Worm (Caenorhabditis elegans) whole organism, young adult: ENCODE measurements around the gene pha-4.

Experiments used
- B0336.3 ChIP-seq: fragments of 200-800 bp; sonication (Bioruptor generic); IDR thresholded peaks from 2 replicates; pipeline ENCODE4 v1.3.6; 2022; ENCODE audit warnings: missing genetic modification characterization, missing compliant biosample characterization
- F10E7.11 ChIP-seq: sonication (generic microtip); optimal IDR thresholded peaks from 2 replicates; lab custom pipeline; 2017; ENCODE audit warnings: mild to moderate bottlenecking, missing genetic modification characterization, moderate library complexity, missing compliant biosample characterization
- F22D6.2 ChIP-seq: sonication (generic microtip); optimal IDR thresholded peaks from 2 replicates; lab custom pipeline; 2016; ENCODE audit warnings: mild to moderate bottlenecking, missing genetic modification characterization, missing compliant biosample characterization
- F23B12.7 ChIP-seq: sonication (generic microtip); optimal IDR thresholded peaks from 2 replicates; lab custom pipeline; 2017; ENCODE audit warnings: missing genetic modification characterization, mild to moderate bottlenecking, missing compliant biosample characterization, antibody characterized with exemption, moderate library complexity; ENCODE audit not compliant: insufficient read depth
- F33H1.4 ChIP-seq: fragments of 200-800 bp; sonication (Bioruptor generic); IDR thresholded peaks from 2 replicates; pipeline ENCODE4 v1.3.6; 2022; ENCODE audit warnings: missing genetic modification reagents, missing genetic modification characterization, missing compliant biosample characterization
- K11D2.4 ChIP-seq: fragments of 200-800 bp; sonication (Bioruptor generic); IDR thresholded peaks from 2 replicates; pipeline ENCODE4 v1.3.6; 2022; ENCODE audit warnings: missing genetic modification reagents, missing genetic modification characterization, missing compliant biosample characterization
- T07F8.4 ChIP-seq: sonication (generic microtip); optimal IDR thresholded peaks from 2 replicates; lab custom pipeline; 2016; ENCODE audit warnings: mild to moderate bottlenecking, missing genetic modification characterization, moderate library complexity, missing compliant biosample characterization
- Y53F4B.3 ChIP-seq: fragments of 200-800 bp; sonication (Bioruptor generic); IDR thresholded peaks from 2 replicates; pipeline ENCODE4 v1.3.6; 2022; ENCODE audit warnings: missing genetic modification reagents, missing genetic modification characterization, missing compliant biosample characterization
- Y53G8AR.9 ChIP-seq: fragments of 200-800 bp; sonication (Bioruptor generic); conservative IDR thresholded peaks from 2 replicates; pipeline ENCODE4 v1.3.6; 2022; ENCODE audit warnings: missing genetic modification reagents, missing genetic modification characterization, missing compliant biosample characterization
- Y95B8A.8 ChIP-seq: fragments of 200-800 bp; sonication (Bioruptor generic); IDR thresholded peaks from 2 replicates; pipeline ENCODE4 v1.3.6; 2022; ENCODE audit warnings: missing genetic modification reagents, missing genetic modification characterization, missing compliant biosample characterization
- ZK185.1 ChIP-seq: sonication (generic microtip); optimal IDR thresholded peaks from 2 replicates; lab custom pipeline; 2016; ENCODE audit warnings: mild to moderate bottlenecking, missing genetic modification characterization, missing compliant biosample characterization; ENCODE audit not compliant: poor library complexity, severe bottlenecking
- ama-1 ChIP-seq, 3 experiments: fragments of 150-350 bp in 1 of 3; sonication (generic microtip) in 2 of 3; optimal IDR thresholded peaks; 2 replicates each; lab custom pipeline; 2014 to 2018; ENCODE audit warnings: missing biosample characterization in 2 of 3, missing genetic modification characterization in 2 of 3, missing genetic modification reagents in 2 of 3
- aptf-2 ChIP-seq: fragments of 200-800 bp; sonication (Bioruptor generic); conservative IDR thresholded peaks from 2 replicates; pipeline ENCODE4 v1.3.6; 2022; ENCODE audit warnings: missing genetic modification reagents, missing genetic modification characterization, missing compliant biosample characterization
- aptf-3 ChIP-seq: fragments of 200-800 bp; sonication (Bioruptor generic); IDR thresholded peaks from 2 replicates; pipeline ENCODE4 v1.3.6; 2022; ENCODE audit warnings: missing genetic modification characterization, missing compliant biosample characterization
- atf-7 ChIP-seq: sonication (generic microtip); optimal IDR thresholded peaks from 2 replicates; lab custom pipeline; 2017; ENCODE audit warnings: mild to moderate bottlenecking, missing genetic modification characterization, missing compliant biosample characterization
- cebp-1 ChIP-seq, 2 experiments: fragments of 200-800 bp in 1 of 2; sonication (Bioruptor generic) in 1 of 2; sonication (generic microtip) in 1 of 2; IDR thresholded peaks in 1 of 2; optimal IDR thresholded peaks in 1 of 2; 2 replicates each; pipeline versions ENCODE4 v1.3.6 to Lab custom; 2017 to 2022; ENCODE audit warnings: missing compliant biosample characterization in 2 of 2, missing genetic modification characterization in 2 of 2, mild to moderate bottlenecking in 1 of 2, missing genetic modification reagents in 1 of 2, moderate library complexity in 1 of 2
- ceh-100 ChIP-seq: fragments of 200-800 bp; sonication (Bioruptor generic); IDR thresholded peaks from 2 replicates; pipeline ENCODE4 v1.3.6; 2022; ENCODE audit warnings: missing genetic modification reagents, missing genetic modification characterization, missing compliant biosample characterization
- chd-7 ChIP-seq: sonication (generic microtip); optimal IDR thresholded peaks from 2 replicates; lab custom pipeline; 2016; ENCODE audit warnings: mild to moderate bottlenecking, missing genetic modification characterization, moderate library complexity, missing compliant biosample characterization
- die-1 ChIP-seq: sonication (generic microtip); optimal IDR thresholded peaks from 2 replicates; lab custom pipeline; 2016; ENCODE audit warnings: missing genotype, mild to moderate bottlenecking, missing genetic modification characterization, missing compliant biosample characterization
- dpl-1 ChIP-seq: fragments of 150-350 bp; optimal IDR thresholded peaks from 2 replicates; lab custom pipeline; 2014; ENCODE audit warnings: missing biosample characterization, missing genetic modification reagents, missing genetic modification characterization
- egl-44 ChIP-seq: fragments of 200-800 bp; sonication (Bioruptor generic); IDR thresholded peaks from 2 replicates; pipeline ENCODE4 v1.3.6; 2022; ENCODE audit warnings: missing genetic modification reagents, missing genetic modification characterization, missing compliant biosample characterization
- gei-17 ChIP-seq: fragments of 200-800 bp; sonication (Bioruptor generic); optimal IDR thresholded peaks from 2 replicates; lab custom pipeline; 2018; ENCODE audit warnings: mild to moderate bottlenecking, missing genetic modification characterization, missing compliant biosample characterization
- hlh-12 ChIP-seq: sonication (generic microtip); optimal IDR thresholded peaks from 2 replicates; lab custom pipeline; 2016; ENCODE audit warnings: missing genetic modification characterization, missing compliant biosample characterization
- hmg-1.2 ChIP-seq: fragments of 200-800 bp; sonication (Bioruptor generic); IDR thresholded peaks from 2 replicates; pipeline ENCODE4 v1.3.6; 2022; ENCODE audit warnings: missing genetic modification reagents, missing genetic modification characterization, missing compliant biosample characterization
- hrde-1 ChIP-seq: sonication (generic microtip); optimal IDR thresholded peaks from 2 replicates; lab custom pipeline; 2016; ENCODE audit warnings: missing genetic modification characterization, mild to moderate bottlenecking, missing compliant biosample characterization, moderate library complexity, missing genotype, missing genetic modification reagents, borderline replicate concordance
- hsf-1 ChIP-seq: fragments of 200-800 bp; sonication (Bioruptor generic); IDR thresholded peaks from 2 replicates; pipeline ENCODE4 v1.3.6; 2022; ENCODE audit warnings: missing genetic modification reagents, missing genetic modification characterization, missing compliant biosample characterization
- let-607 ChIP-seq, 2 experiments: fragments of 200-800 bp in 1 of 2; sonication (Bioruptor generic) in 1 of 2; sonication (generic microtip) in 1 of 2; optimal IDR thresholded peaks; 2 replicates each; lab custom pipeline; 2016 to 2018; ENCODE audit warnings: mild to moderate bottlenecking in 2 of 2, missing compliant biosample characterization in 2 of 2, missing genetic modification characterization in 2 of 2, moderate library complexity in 2 of 2, missing genotype in 1 of 2
- lin-54 ChIP-seq: fragments of 200-800 bp; sonication (Bioruptor generic); optimal IDR thresholded peaks from 2 replicates; lab custom pipeline; 2018; ENCODE audit warnings: mild to moderate bottlenecking, missing genetic modification characterization, missing compliant biosample characterization
- lir-1 ChIP-seq: fragments of 200-800 bp; sonication (Bioruptor generic); conservative IDR thresholded peaks from 2 replicates; pipeline ENCODE4 v1.3.6; 2022; ENCODE audit warnings: missing genetic modification reagents, missing genetic modification characterization, missing compliant biosample characterization
- lsl-1 ChIP-seq: fragments of 200-800 bp; sonication (Bioruptor generic); optimal IDR thresholded peaks from 2 replicates; lab custom pipeline; 2018; ENCODE audit warnings: mild to moderate bottlenecking, missing genetic modification characterization, moderate library complexity, missing compliant biosample characterization
- mel-28 ChIP-seq: sonication (generic microtip); optimal IDR thresholded peaks from 2 replicates; lab custom pipeline; 2016; ENCODE audit warnings: borderline replicate concordance, mild to moderate bottlenecking, missing genetic modification characterization, missing compliant biosample characterization
- nfyb-1 ChIP-seq: fragments of 200-800 bp; sonication (Bioruptor generic); IDR thresholded peaks from 2 replicates; pipeline ENCODE4 v1.3.6; 2022; ENCODE audit warnings: missing genetic modification reagents, missing genetic modification characterization, missing compliant biosample characterization
- nhr-179 ChIP-seq: sonication (generic microtip); optimal IDR thresholded peaks from 2 replicates; lab custom pipeline; 2016; ENCODE audit warnings: mild to moderate bottlenecking, missing genetic modification characterization, missing compliant biosample characterization
- nhr-80 ChIP-seq: sonication (generic microtip); optimal IDR thresholded peaks from 2 replicates; lab custom pipeline; 2016; ENCODE audit warnings: missing genetic modification characterization, missing compliant biosample characterization
- pbrm-1 ChIP-seq: fragments of 200-800 bp; sonication (Bioruptor generic); IDR thresholded peaks from 2 replicates; pipeline ENCODE4 v1.3.6; 2022; ENCODE audit warnings: missing genetic modification reagents, missing genetic modification characterization, missing compliant biosample characterization
- pha-4 ChIP-seq: fragments of 150-350 bp; sonication (generic microtip); optimal IDR thresholded peaks from 2 replicates; lab custom pipeline; 2014; ENCODE audit warnings: missing biosample characterization, missing genetic modification reagents, missing genetic modification characterization
- rec-8 ChIP-seq, 2 experiments: sonication (generic microtip); optimal IDR thresholded peaks; 2 replicates each; lab custom pipeline; 2016; ENCODE audit warnings: mild to moderate bottlenecking in 2 of 2, missing genetic modification characterization in 2 of 2, missing genetic modification reagents in 2 of 2, missing genotype in 2 of 2, missing biosample characterization in 1 of 2, missing compliant biosample characterization in 1 of 2, moderate library complexity in 1 of 2
- snpc-1.1 ChIP-seq: sonication (generic microtip); optimal IDR thresholded peaks from 2 replicates; lab custom pipeline; 2017; ENCODE audit warnings: missing genetic modification characterization, mild to moderate bottlenecking, missing compliant biosample characterization, antibody characterized with exemption, moderate library complexity, missing genotype, missing genetic modification reagents; ENCODE audit not compliant: insufficient read depth
- snpc-1.3 ChIP-seq: sonication (generic microtip); optimal IDR thresholded peaks from 2 replicates; lab custom pipeline; 2017; ENCODE audit warnings: missing genetic modification characterization, mild to moderate bottlenecking, missing compliant biosample characterization, antibody characterized with exemption, moderate library complexity, missing genotype, missing genetic modification reagents; ENCODE audit not compliant: insufficient read depth
- sptf-2 ChIP-seq: fragments of 200-800 bp; sonication (Bioruptor generic); optimal IDR thresholded peaks from 2 replicates; lab custom pipeline; 2018; ENCODE audit warnings: mild to moderate bottlenecking, missing genetic modification characterization, missing compliant biosample characterization
- unc-62 ChIP-seq: fragments of 150-350 bp; optimal IDR thresholded peaks from 2 replicates; lab custom pipeline; 2014; ENCODE audit warnings: missing biosample characterization, missing genetic modification reagents, missing genetic modification characterization
- xnd-1 ChIP-seq: sonication (generic microtip); optimal IDR thresholded peaks from 2 replicates; lab custom pipeline; 2016; ENCODE audit warnings: missing genotype, missing genetic modification reagents, missing genetic modification characterization, missing compliant biosample characterization
- ztf-22 ChIP-seq: fragments of 200-800 bp; sonication (Bioruptor generic); optimal IDR thresholded peaks from 2 replicates; lab custom pipeline; 2018; ENCODE audit warnings: mild to moderate bottlenecking, missing genetic modification characterization, moderate library complexity, missing compliant biosample characterization
- ztf-26 ChIP-seq: sonication (generic microtip); optimal IDR thresholded peaks from 2 replicates; lab custom pipeline; 2017; ENCODE audit warnings: missing genetic modification characterization, missing compliant biosample characterization
- ztf-3 ChIP-seq: fragments of 200-800 bp; sonication (Bioruptor generic); optimal IDR thresholded peaks from 2 replicates; lab custom pipeline; 2018; ENCODE audit warnings: mild to moderate bottlenecking, missing genetic modification characterization, missing compliant biosample characterization

The pha-4 gene

DNA sequence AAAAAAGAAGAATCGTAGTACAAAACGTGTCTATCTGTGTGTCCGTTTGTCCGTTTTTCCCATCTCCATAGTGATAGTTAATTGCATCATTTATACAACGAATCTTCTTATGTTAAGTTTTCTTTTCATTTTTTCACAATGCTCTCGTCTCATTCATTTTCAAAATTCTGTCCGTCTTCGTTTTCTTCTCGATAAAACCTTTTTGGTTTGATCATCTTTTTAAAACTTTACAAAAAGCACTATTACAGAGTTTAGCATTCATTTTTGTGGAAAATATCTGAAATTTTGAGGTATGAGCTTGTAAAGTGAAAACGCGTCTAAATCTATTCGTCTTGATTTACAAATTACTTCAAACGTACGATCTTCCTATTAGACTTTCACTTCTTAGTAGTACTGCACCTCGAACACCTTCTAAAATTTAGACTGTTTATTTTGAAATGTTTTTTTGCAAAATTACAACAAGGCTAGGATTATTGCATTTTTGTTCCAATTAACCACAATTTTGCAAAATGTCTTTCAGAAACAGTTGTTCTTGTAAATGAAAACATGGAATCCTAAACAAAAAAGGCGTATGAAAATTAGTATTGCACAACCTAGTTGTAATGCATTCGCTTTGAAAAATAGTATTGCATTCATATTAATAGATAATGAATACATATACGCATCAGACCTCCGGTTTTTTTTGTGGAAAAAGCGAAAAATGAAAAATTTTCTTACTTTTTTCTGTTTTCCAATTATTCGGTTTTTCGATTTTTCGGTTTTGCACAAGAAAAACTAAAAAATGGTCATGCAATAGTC lies 32.4 kb downstream of the pha-4 start (continued):
- TF ChIP-seq snpc-1.1 (tag; lab: Kevin White, UChicago), result no peak
- TF ChIP-seq cebp-1 (GFP tag; IDR thresholded peaks at IDR 0.05; lab: Robert Waterston, UW), result no peak
- no peak for TF ChIP-seq cebp-1 (tag; optimal IDR thresholded peaks at IDR 0.05; lab: Kevin White, UChicago)
- no peak for TF ChIP-seq F22D6.2 (tag; lab: Kevin White, UChicago)
- TF ChIP-seq sptf-2 (GFP tag; lab: Kevin White, UChicago), result no peak
- no peak for TF ChIP-seq hsf-1 (GFP tag; lab: Robert Waterston, UW)
- TF ChIP-seq pbrm-1 (GFP tag; lab: Robert Waterston, UW), result peak; percentile 42
- TF ChIP-seq snpc-1.3 (tag; lab: Kevin White, UChicago), result no peak
- no peak for TF ChIP-seq hlh-12
- no peak for TF ChIP-seq let-607 (tag; optimal IDR thresholded peaks at IDR 0.05; lab: Kevin White, UChicago)
- no peak for TF ChIP-seq K11D2.4
- TF ChIP-seq hmg-1.2 (GFP tag; lab: Robert Waterston, UW), result 0 out of 2 replicates have a peak, but pooled peaks have one; percentile 17
- TF ChIP-seq F33H1.4 (GFP tag; lab: Robert Waterston, UW), result no peak
- no peak for TF ChIP-seq egl-44 (GFP tag; lab: Robert Waterston, UW)
- no peak for TF ChIP-seq aptf-2
- TF ChIP-seq atf-7 (tag; lab: Kevin White, UChicago), result peak; percentile 29
- no peak for TF ChIP-seq nhr-179 (tag; lab: Kevin White, UChicago)
- TF ChIP-seq gei-17 (GFP tag; lab: Kevin White, UChicago), result no peak
- TF ChIP-seq lir-1 (GFP tag; lab: Robert Waterston, UW), result no peak
- TF ChIP-seq ZK185.1 (tag; lab: Kevin White, UChicago), result peak; percentile 50
- no peak for TF ChIP-seq nhr-80 (tag; lab: Kevin White, UChicago)
- TF ChIP-seq Y95B8A.8 (GFP tag; lab: Robert Waterston, UW), result no peak
- no peak for TF ChIP-seq ztf-3 (GFP tag; lab: Kevin White, UChicago)
- TF ChIP-seq aptf-3 (GFP tag; lab: Robert Waterston, UW), result no peak
- peak; percentile 62 for TF ChIP-seq nfyb-1 (GFP tag; lab: Robert Waterston, UW)
- no peak for TF ChIP-seq lsl-1
- TF ChIP-seq F23B12.7 (tag; lab: Kevin White, UChicago), result no peak
- TF ChIP-seq B0336.3, result 0 out of 2 replicates have a peak, but pooled peaks have one; percentile 33
- no peak for TF ChIP-seq rec-8 (tag; optimal IDR thresholded peaks at IDR 0.05; lab: Kevin White, UChicago)
- no peak for TF ChIP-seq chd-7
- TF ChIP-seq hrde-1 (tag; lab: Kevin White, UChicago), result no peak
- TF ChIP-seq Y53F4B.3 (GFP tag; lab: Robert Waterston, UW), result no peak
- TF ChIP-seq ama-1 (optimal IDR thresholded peaks at IDR 0.05; lab: Kevin White, UChicago), result peak; percentile 10
- TF ChIP-seq ama-1 (GFP tag; optimal IDR thresholded peaks at IDR 0.05; lab: Kevin White, UChicago), result no peak
- no peak for TF ChIP-seq ceh-100
- TF ChIP-seq unc-62 (GFP tag; lab: Kevin White, UChicago), result no peak
- TF ChIP-seq Y53G8AR.9 (GFP tag; lab: Robert Waterston, UW), result no peak; the same call in 1 of the 2 replicates
- TF ChIP-seq ztf-26 (tag; lab: Kevin White, UChicago), result no peak
- TF ChIP-seq ztf-22 (GFP tag; lab: Kevin White, UChicago), result no peak
- TF ChIP-seq T07F8.4 (tag; lab: Kevin White, UChicago), result no peak
- no peak for TF ChIP-seq xnd-1 (tag; lab: Kevin White, UChicago)
- TF ChIP-seq F10E7.11 (tag; lab: Kevin White, UChicago), result no peak
- no peak for TF ChIP-seq mel-28 (tag; lab: Kevin White, UChicago)
- peak; percentile 40 for TF ChIP-seq lin-54 (GFP tag; lab: Kevin White, UChicago)
- TF ChIP-seq dpl-1 (GFP tag; lab: Kevin White, UChicago), result no peak
- no peak for TF ChIP-seq pha-4 (tag; lab: Kevin White, UChicago)
- TF ChIP-seq die-1 (tag; lab: Kevin White, UChicago), result no peak
